Fruit fly (Drosophila melanogaster) whole organism, embryonic: ENCODE measurements around the gene Gr64b.

Experiments
- Abd-B ChIP-seq: fragments of 200-800 bp; sonication (Bioruptor generic); optimal IDR thresholded peaks from 2 replicates; lab custom pipeline; 2018; ENCODE audit warnings: missing biosample characterization, mild to moderate bottlenecking, missing genetic modification characterization, moderate library complexity
- Atf-2 ChIP-seq: fragments of 200-800 bp; sonication (Bioruptor generic); optimal IDR thresholded peaks from 2 replicates; lab custom pipeline; 2016; ENCODE audit warnings: missing biosample characterization, missing genetic modification characterization
- CG12071 ChIP-seq: fragments of 200-800 bp; sonication (Bioruptor generic); optimal IDR thresholded peaks from 3 replicates; lab custom pipeline; 2018; ENCODE audit warnings: missing biosample characterization, mild to moderate bottlenecking, missing genetic modification characterization
- CG12219 ChIP-seq: fragments of 200-800 bp; sonication (Bioruptor generic); optimal IDR thresholded peaks from 3 replicates; lab custom pipeline; 2018; ENCODE audit warnings: missing biosample characterization, mild to moderate bottlenecking, missing genetic modification characterization
- CG13123 ChIP-seq: fragments of 200-800 bp; sonication (Bioruptor generic); optimal IDR thresholded peaks from 2 replicates; lab custom pipeline; 2016; ENCODE audit warnings: missing biosample characterization, missing genetic modification characterization
- CG13775 ChIP-seq: fragments of 200-800 bp; sonication (Bioruptor generic); optimal IDR thresholded peaks from 3 replicates; lab custom pipeline; 2017; ENCODE audit warnings: missing biosample characterization, mild to moderate bottlenecking, missing genetic modification characterization
- CG15269 ChIP-seq: fragments of 200-800 bp; sonication (Bioruptor generic); optimal IDR thresholded peaks from 2 replicates; lab custom pipeline; 2018; ENCODE audit warnings: missing biosample characterization, mild to moderate bottlenecking, missing genetic modification characterization, moderate library complexity
- CG15479 ChIP-seq: fragments of 200-800 bp; sonication (Bioruptor generic); optimal IDR thresholded peaks from 3 replicates; lab custom pipeline; 2019; ENCODE audit warnings: missing biosample characterization, mild to moderate bottlenecking, missing genetic modification characterization, moderate library complexity
- CG16813 ChIP-seq: fragments of 200-800 bp; sonication (Bioruptor generic); IDR thresholded peaks from 3 replicates; pipeline ENCODE4 v1.3.6; 2022; ENCODE audit warnings: missing biosample characterization, missing genetic modification characterization; ENCODE audit not compliant: partially characterized antibody
- CG16863 ChIP-seq: fragments of 200-800 bp; sonication (Bioruptor generic); optimal IDR thresholded peaks from 3 replicates; lab custom pipeline; 2016; ENCODE audit warnings: missing biosample characterization, missing genetic modification characterization
- CG17186 ChIP-seq: fragments of 200-800 bp; sonication (Bioruptor generic); optimal IDR thresholded peaks from 3 replicates; lab custom pipeline; 2017; ENCODE audit warnings: missing biosample characterization, missing genetic modification reagents, missing genetic modification characterization
- CG17359 ChIP-seq: fragments of 200-800 bp; sonication (Bioruptor generic); optimal IDR thresholded peaks from 3 replicates; lab custom pipeline; 2018; ENCODE audit warnings: missing biosample characterization, mild to moderate bottlenecking, missing genetic modification characterization, moderate library complexity
- CG18476 ChIP-seq: fragments of 200-800 bp; sonication (Bioruptor generic); optimal IDR thresholded peaks from 2 replicates; lab custom pipeline; 2016; ENCODE audit warnings: missing biosample characterization, mild to moderate bottlenecking, missing genetic modification characterization
- CG2116 ChIP-seq: fragments of 200-800 bp; sonication (Bioruptor generic); optimal IDR thresholded peaks from 3 replicates; lab custom pipeline; 2018; ENCODE audit warnings: missing biosample characterization, mild to moderate bottlenecking, missing genetic modification characterization
- CG32767 ChIP-seq: fragments of 200-800 bp; sonication (Bioruptor generic); IDR thresholded peaks from 2 replicates; pipeline ENCODE4 v1.3.6; 2022; ENCODE audit warnings: missing biosample characterization, missing genetic modification characterization
- CG33213 ChIP-seq: fragments of 200-800 bp; sonication (Bioruptor generic); optimal IDR thresholded peaks from 3 replicates; lab custom pipeline; 2016; ENCODE audit warnings: missing biosample characterization, missing genetic modification characterization
- CG34422 ChIP-seq: fragments of 200-800 bp; sonication (Bioruptor generic); IDR thresholded peaks from 3 replicates; pipeline ENCODE4 v1.3.6; 2022; ENCODE audit warnings: missing biosample characterization, missing genetic modification characterization
- CG6689 ChIP-seq: fragments of 200-800 bp; sonication (Bioruptor generic); IDR thresholded peaks from 2 replicates; pipeline ENCODE4 v1.3.6; 2022; ENCODE audit warnings: missing biosample characterization, missing genetic modification characterization
- CG6854 ChIP-seq: fragments of 200-800 bp; sonication (Bioruptor generic); optimal IDR thresholded peaks from 3 replicates; lab custom pipeline; 2017; ENCODE audit warnings: missing biosample characterization, mild to moderate bottlenecking, missing genetic modification characterization
- CG7928 ChIP-seq: fragments of 200-800 bp; sonication (Bioruptor generic); optimal IDR thresholded peaks from 2 replicates; lab custom pipeline; 2017; ENCODE audit warnings: missing biosample characterization, mild to moderate bottlenecking, missing genetic modification characterization
- CG7987 ChIP-seq: fragments of 200-800 bp; sonication (Bioruptor generic); optimal IDR thresholded peaks from 2 replicates; lab custom pipeline; 2018; ENCODE audit warnings: missing biosample characterization, mild to moderate bottlenecking, missing genetic modification characterization, moderate library complexity
- Fer1 ChIP-seq: fragments of 200-800 bp; sonication (Bioruptor generic); optimal IDR thresholded peaks from 2 replicates; lab custom pipeline; 2017; ENCODE audit warnings: missing biosample characterization, mild to moderate bottlenecking, missing genetic modification characterization
- Fer2 ChIP-seq: fragments of 200-800 bp; sonication (Bioruptor generic); optimal IDR thresholded peaks from 2 replicates; lab custom pipeline; 2018; ENCODE audit warnings: missing biosample characterization, mild to moderate bottlenecking, missing genetic modification characterization, moderate library complexity
- Hr51 ChIP-seq, 2 experiments: fragments of 200-800 bp; sonication (Bioruptor generic); optimal IDR thresholded peaks; 2 replicates in 1 of 2; 3 replicates in 1 of 2; lab custom pipeline; 2016 to 2018; ENCODE audit warnings: missing biosample characterization in 2 of 2, missing genetic modification characterization in 2 of 2, mild to moderate bottlenecking in 1 of 2, moderate library complexity in 1 of 2
- Max ChIP-seq: fragments of 200-800 bp; sonication (Bioruptor generic); optimal IDR thresholded peaks from 2 replicates; lab custom pipeline; 2016; ENCODE audit warnings: missing biosample characterization, mild to moderate bottlenecking, missing genetic modification characterization
- Nf-YB ChIP-seq: fragments of 200-800 bp; sonication (Bioruptor generic); optimal IDR thresholded peaks from 3 replicates; lab custom pipeline; 2019; ENCODE audit warnings: missing biosample characterization, mild to moderate bottlenecking, missing genetic modification characterization, moderate library complexity
- Pdp1 ChIP-seq, 2 experiments: fragments of 200-800 bp; sonication (Bioruptor generic); optimal IDR thresholded peaks; 3 replicates each; lab custom pipeline; 2016; ENCODE audit warnings: missing biosample characterization in 2 of 2, missing genetic modification characterization in 2 of 2, mild to moderate bottlenecking in 1 of 2, moderate library complexity in 1 of 2
- Ravus ChIP-seq: fragments of 200-800 bp; sonication (Bioruptor generic); IDR thresholded peaks from 2 replicates; pipeline ENCODE4 v1.3.6; 2022; ENCODE audit warnings: missing biosample characterization, missing genetic modification characterization
- Scr ChIP-seq: fragments of 200-800 bp; sonication (Bioruptor generic); IDR thresholded peaks from 2 replicates; pipeline ENCODE4 v1.3.6; 2022; ENCODE audit warnings: missing biosample characterization, missing genetic modification characterization; ENCODE audit not compliant: partially characterized antibody
- Side ChIP-seq: fragments of 200-800 bp; sonication (Bioruptor generic); optimal IDR thresholded peaks from 2 replicates; lab custom pipeline; 2016; ENCODE audit warnings: missing biosample characterization, missing genetic modification characterization
- bab2 ChIP-seq: fragments of 200-800 bp; sonication (Bioruptor generic); optimal IDR thresholded peaks from 2 replicates; lab custom pipeline; 2016; ENCODE audit warnings: missing biosample characterization, missing genetic modification characterization
- bigmax ChIP-seq: fragments of 200-800 bp; sonication (Bioruptor generic); optimal IDR thresholded peaks from 2 replicates; lab custom pipeline; 2018; ENCODE audit warnings: missing biosample characterization, mild to moderate bottlenecking, missing genetic modification characterization
- croc ChIP-seq: fragments of 200-800 bp; sonication (Bioruptor generic); conservative IDR thresholded peaks from 3 replicates; pipeline ENCODE4 v1.3.6; 2022; ENCODE audit warnings: missing biosample characterization, missing genetic modification characterization
- emc ChIP-seq: fragments of 200-800 bp; sonication (Bioruptor generic); optimal IDR thresholded peaks from 2 replicates; lab custom pipeline; 2016; ENCODE audit warnings: missing biosample characterization, missing genetic modification characterization
- grau ChIP-seq: fragments of 200-800 bp; optimal IDR thresholded peaks from 3 replicates; lab custom pipeline; 2019; ENCODE audit warnings: missing biosample characterization, mild to moderate bottlenecking, missing genetic modification characterization, moderate library complexity
- gro ChIP-seq: fragments of 200-800 bp; sonication (Bioruptor generic); optimal IDR thresholded peaks from 2 replicates; lab custom pipeline; 2016; ENCODE audit warnings: missing biosample characterization, missing genetic modification characterization
- h ChIP-seq: fragments of >200 bp; optimal IDR thresholded peaks from 2 replicates; lab custom pipeline; 2017
- her ChIP-seq: fragments of 200-800 bp; sonication (Bioruptor generic); optimal IDR thresholded peaks from 2 replicates; lab custom pipeline; 2016; ENCODE audit warnings: missing biosample characterization, missing genetic modification characterization
- kah ChIP-seq: fragments of 200-800 bp; sonication (Bioruptor generic); optimal IDR thresholded peaks from 2 replicates; lab custom pipeline; 2018; ENCODE audit warnings: missing biosample characterization, mild to moderate bottlenecking, missing genetic modification characterization
- ken ChIP-seq: fragments of 200-800 bp; sonication (Bioruptor generic); IDR thresholded peaks from 3 replicates; pipeline ENCODE4 v1.3.6; 2022; ENCODE audit warnings: missing biosample characterization, missing genetic modification characterization
- kni ChIP-seq: fragments of 200-800 bp; sonication (Bioruptor generic); optimal IDR thresholded peaks from 3 replicates; lab custom pipeline; 2017; ENCODE audit warnings: mild to moderate bottlenecking, missing biosample characterization, missing genetic modification reagents, missing genetic modification characterization
- maf-S ChIP-seq: fragments of 200-800 bp; sonication (Bioruptor generic); optimal IDR thresholded peaks from 2 replicates; lab custom pipeline; 2016; ENCODE audit warnings: missing biosample characterization, missing genetic modification characterization
- nerfin-2 ChIP-seq: fragments of 200-800 bp; sonication (Bioruptor generic); IDR thresholded peaks from 2 replicates; pipeline ENCODE4 v1.3.6; 2022; ENCODE audit warnings: missing biosample characterization, missing genetic modification characterization; ENCODE audit not compliant: partially characterized antibody
- onecut ChIP-seq: fragments of 200-800 bp; sonication (Bioruptor generic); IDR thresholded peaks from 2 replicates; pipeline ENCODE4 v1.3.6; 2022; ENCODE audit warnings: missing biosample characterization, missing genetic modification characterization
- org-1 ChIP-seq: fragments of 200-800 bp; sonication (Bioruptor generic); optimal IDR thresholded peaks from 2 replicates; lab custom pipeline; 2017; ENCODE audit warnings: missing biosample characterization, missing genetic modification characterization
- pum ChIP-seq: fragments of 200-800 bp; sonication (Bioruptor generic); optimal IDR thresholded peaks from 2 replicates; lab custom pipeline; 2016; ENCODE audit warnings: missing biosample characterization, missing genetic modification characterization
- seq ChIP-seq: fragments of 200-800 bp; sonication (Bioruptor generic); IDR thresholded peaks from 2 replicates; pipeline ENCODE4 v1.3.6; 2022; ENCODE audit warnings: missing biosample characterization, missing genetic modification characterization
- sisA ChIP-seq: fragments of 200-800 bp; sonication (Bioruptor generic); IDR thresholded peaks from 2 replicates; pipeline ENCODE4 v1.3.6; 2022; ENCODE audit warnings: missing biosample characterization, missing genetic modification characterization
- tio ChIP-seq: fragments of 200-800 bp; sonication (Bioruptor generic); optimal IDR thresholded peaks from 2 replicates; lab custom pipeline; 2017; ENCODE audit warnings: missing biosample characterization, missing genetic modification characterization, inconsistent platforms
- tll ChIP-seq, 2 experiments: fragments of 200-800 bp in 1 of 2; fragments of >200 bp in 1 of 2; sonication (Bioruptor generic) in 1 of 2; optimal IDR thresholded peaks; 2 replicates each; lab custom pipeline; 2017 to 2019; ENCODE audit warnings: missing biosample characterization in 2 of 2, missing genetic modification characterization in 2 of 2, mild to moderate bottlenecking in 1 of 2, moderate library complexity in 1 of 2
- wek ChIP-seq: fragments of 200-800 bp; sonication (Bioruptor generic); optimal IDR thresholded peaks from 3 replicates; lab custom pipeline; 2018; ENCODE audit warnings: missing biosample characterization, mild to moderate bottlenecking, missing genetic modification characterization, moderate library complexity

Gene Gr64b

DNA sequence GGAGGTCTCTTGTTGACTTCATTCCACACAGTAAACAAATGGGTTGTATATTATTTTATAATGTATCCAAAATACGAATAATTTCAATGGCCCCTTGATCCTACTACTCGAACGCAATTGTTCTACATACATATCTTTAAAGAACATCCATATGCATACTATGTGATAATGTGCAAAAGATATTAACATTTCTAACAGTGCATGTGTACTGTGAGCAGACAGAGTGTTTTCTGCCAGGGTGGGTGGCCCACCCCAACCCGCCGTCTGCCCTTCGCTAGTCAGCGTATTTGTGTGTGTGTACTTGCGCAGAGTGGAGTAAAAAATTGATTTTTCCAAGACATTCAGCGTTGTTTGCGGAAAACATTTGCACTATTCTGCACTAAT lies 42.6 kb downstream of the Gr64b start (continued):
- TF ChIP-seq Pdp1 (GFP tag; optimal IDR thresholded peaks at IDR 0.05; lab: Kevin White, UChicago) (no peak), pum (GFP tag; lab: Kevin White, UChicago) (no peak), CG13775 (GFP tag; lab: Kevin White, UChicago) (no peak), org-1 (no peak), CG32767 (GFP tag; lab: Robert Waterston, UW) (peak; percentile 40), Abd-B (GFP tag; lab: Kevin White, UChicago) (peak; percentile 14), onecut (GFP tag; lab: Robert Waterston, UW) (peak; percentile 97), Ravus (GFP tag; lab: Robert Waterston, UW) (peak; percentile 57), Scr (GFP tag; lab: Robert Waterston, UW) (no peak), her (GFP tag; lab: Kevin White, UChicago) (no peak), croc (GFP tag; lab: Robert Waterston, UW) (no peak), CG17186 (peak; percentile 12), CG13123 (peak; percentile 32), tll (GFP tag; optimal IDR thresholded peaks at IDR 0.05; lab: Kevin White, UChicago) (no peak), ken (GFP tag; lab: Robert Waterston, UW) (peak; percentile 70; the same call in 2 of the 3 replicates), CG7987 (GFP tag; lab: Kevin White, UChicago) (peak; percentile 14), CG7928 (GFP tag; lab: Kevin White, UChicago) (no peak), CG16863 (GFP tag; lab: Kevin White, UChicago) (no peak), bab2 (peak; percentile 57), Hr51 (GFP tag; optimal IDR thresholded peaks at IDR 0.05; lab: Kevin White, UChicago) (peak in 1 of 2 experiments; percentile 56), CG6689 (GFP tag; lab: Robert Waterston, UW) (peak; percentile 70), CG12071 (GFP tag; lab: Kevin White, UChicago) (peak; percentile 78), bigmax (GFP tag; lab: Kevin White, UChicago) (no peak), CG6854 (GFP tag; lab: Kevin White, UChicago) (no peak), nerfin-2 (no peak), CG15269 (tag; lab: Kevin White, UChicago) (peak; percentile 20), Side (GFP tag; lab: Kevin White, UChicago) (peak; percentile 45), Fer2 (tag; lab: Kevin White, UChicago) (no peak), kah (GFP tag; lab: Kevin White, UChicago) (no peak), CG12219 (GFP tag; lab: Kevin White, UChicago) (peak; percentile 67), CG34422 (GFP tag; lab: Robert Waterston, UW) (peak; percentile 6; the same call in 1 of the 3 replicates), Max (GFP tag; lab: Kevin White, UChicago) (no peak), sisA (peak; percentile 82), wek (no peak), Fer1 (GFP tag; lab: Kevin White, UChicago) (peak; percentile 51), CG2116 (GFP tag; lab: Kevin White, UChicago) (no peak), seq (GFP tag; lab: Robert Waterston, UW) (peak; percentile 57), h (no peak), emc (no peak), CG18476 (GFP tag; lab: Kevin White, UChicago) (no peak), CG16813 (GFP tag; lab: Robert Waterston, UW) (no peak), gro (no peak), Nf-YB (GFP tag; lab: Kevin White, UChicago) (no peak), tio (peak; percentile 23), Atf-2 (no peak), kni (no peak), CG17359 (tag; lab: Kevin White, UChicago) (peak; percentile 75), maf-S (GFP tag; lab: Kevin White, UChicago) (no peak), CG33213 (GFP tag; lab: Kevin White, UChicago) (no peak), CG15479 (GFP tag; lab: Kevin White, UChicago) (no peak), grau (peak; percentile 42)
